Worm (Caenorhabditis elegans) whole organism, late embryonic: ENCODE results near the gene gst-18.
"Not testable (repeated sequence)": the region's sequence is repeated elsewhere in the genome, so short reads cannot be mapped to it uniquely, and the experiment has no call there.

ENCODE experiments used
- C38D4.7 ChIP-seq: fragments of 200-800 bp; sonication (Bioruptor generic); optimal IDR thresholded peaks from 2 replicates; lab custom pipeline; 2018; ENCODE audit warnings: mild to moderate bottlenecking, missing genetic modification characterization, moderate library complexity, missing compliant biosample characterization
- F13H6.1 ChIP-seq: sonication (generic microtip); optimal IDR thresholded peaks from 2 replicates; lab custom pipeline; 2016; ENCODE audit warnings: missing genetic modification characterization, missing compliant biosample characterization
- K02D7.2 ChIP-seq: sonication (generic microtip); optimal IDR thresholded peaks from 2 replicates; lab custom pipeline; 2017; ENCODE audit warnings: mild to moderate bottlenecking, missing genetic modification characterization, missing compliant biosample characterization
- K09A11.1 ChIP-seq: sonication (generic microtip); optimal IDR thresholded peaks from 2 replicates; lab custom pipeline; 2017; ENCODE audit warnings: antibody characterized with exemption, mild to moderate bottlenecking, missing genetic modification characterization, missing compliant biosample characterization; ENCODE audit not compliant: insufficient read depth
- T23F11.4 ChIP-seq: fragments of 200-800 bp; sonication (Bioruptor generic); optimal IDR thresholded peaks from 2 replicates; lab custom pipeline; 2018; ENCODE audit warnings: mild to moderate bottlenecking, missing genetic modification characterization, missing compliant biosample characterization
- ceh-14 ChIP-seq: sonication (generic microtip); optimal IDR thresholded peaks from 2 replicates; lab custom pipeline; 2016; ENCODE audit warnings: missing genotype, missing genetic modification characterization, missing compliant biosample characterization
- ceh-18 ChIP-seq: sonication (generic microtip); optimal IDR thresholded peaks from 2 replicates; lab custom pipeline; 2016; ENCODE audit warnings: missing genetic modification characterization, missing compliant biosample characterization
- ceh-19 ChIP-seq: fragments of 200-800 bp; sonication (Bioruptor generic); optimal IDR thresholded peaks from 2 replicates; lab custom pipeline; 2018; ENCODE audit warnings: mild to moderate bottlenecking, missing genetic modification characterization, missing compliant biosample characterization
- ceh-2 ChIP-seq: sonication (generic microtip); optimal IDR thresholded peaks from 2 replicates; lab custom pipeline; 2016; ENCODE audit warnings: missing genotype, missing genetic modification characterization, missing compliant biosample characterization
- ceh-24 ChIP-seq: sonication (generic microtip); optimal IDR thresholded peaks from 2 replicates; lab custom pipeline; 2016; ENCODE audit warnings: mild to moderate bottlenecking, missing genetic modification characterization, missing compliant biosample characterization
- ceh-30 ChIP-seq: fragments of 150-350 bp; optimal IDR thresholded peaks from 2 replicates; lab custom pipeline; 2014; ENCODE audit warnings: missing biosample characterization, missing genetic modification characterization
- ceh-31 ChIP-seq: sonication (generic microtip); optimal IDR thresholded peaks from 2 replicates; lab custom pipeline; 2016; ENCODE audit warnings: missing genetic modification characterization, missing compliant biosample characterization
- ceh-34 ChIP-seq: sonication (generic microtip); optimal IDR thresholded peaks from 2 replicates; lab custom pipeline; 2016; ENCODE audit warnings: mild to moderate bottlenecking, missing genetic modification characterization, missing compliant biosample characterization
- ceh-45 ChIP-seq: fragments of 200-800 bp; sonication (Bioruptor generic); IDR thresholded peaks from 2 replicates; pipeline ENCODE4 v1.3.6; 2022; ENCODE audit warnings: missing genetic modification reagents, missing genetic modification characterization, missing compliant biosample characterization
- ceh-48 ChIP-seq: sonication (generic microtip); optimal IDR thresholded peaks from 2 replicates; lab custom pipeline; 2016; ENCODE audit warnings: missing genetic modification characterization, inconsistent platforms, missing compliant biosample characterization
- ceh-6 ChIP-seq: fragments of 200-800 bp; sonication (Bioruptor generic); optimal IDR thresholded peaks from 2 replicates; lab custom pipeline; 2018; ENCODE audit warnings: mild to moderate bottlenecking, missing genetic modification characterization, missing compliant biosample characterization
- ceh-9 ChIP-seq: sonication (generic microtip); optimal IDR thresholded peaks from 2 replicates; lab custom pipeline; 2016; ENCODE audit warnings: mild to moderate bottlenecking, missing genetic modification characterization, inconsistent platforms, missing compliant biosample characterization
- dve-1 ChIP-seq: sonication (generic microtip); optimal IDR thresholded peaks from 2 replicates; lab custom pipeline; 2017; ENCODE audit warnings: antibody characterized with exemption, mild to moderate bottlenecking, missing genetic modification characterization, missing compliant biosample characterization
- elt-2 ChIP-seq: sonication (generic microtip); optimal IDR thresholded peaks from 2 replicates; lab custom pipeline; 2016; ENCODE audit warnings: missing genetic modification reagents, missing genetic modification characterization, missing compliant biosample characterization
- elt-4 ChIP-seq: sonication (generic microtip); optimal IDR thresholded peaks from 2 replicates; lab custom pipeline; 2016; ENCODE audit warnings: missing genetic modification characterization, missing compliant biosample characterization
- ets-4 ChIP-seq: sonication (generic microtip); optimal IDR thresholded peaks from 2 replicates; lab custom pipeline; 2016; ENCODE audit warnings: missing genetic modification characterization, missing compliant biosample characterization
- eyg-1 ChIP-seq: sonication (generic microtip); optimal IDR thresholded peaks from 2 replicates; lab custom pipeline; 2016; ENCODE audit warnings: missing genotype, missing genetic modification characterization, missing compliant biosample characterization
- fax-1 ChIP-seq: sonication (generic microtip); optimal IDR thresholded peaks from 2 replicates; lab custom pipeline; 2016; ENCODE audit warnings: missing genotype, missing genetic modification characterization, missing compliant biosample characterization
- fkh-10 ChIP-seq: fragments of 150-350 bp; optimal IDR thresholded peaks from 2 replicates; lab custom pipeline; 2014; ENCODE audit warnings: missing biosample characterization, missing genetic modification reagents, missing genetic modification characterization
- fkh-6 ChIP-seq: sonication (generic microtip); optimal IDR thresholded peaks from 2 replicates; lab custom pipeline; 2016; ENCODE audit warnings: missing genetic modification characterization, missing compliant biosample characterization
- lin-11 ChIP-seq: fragments of 200-800 bp; sonication (Bioruptor generic); optimal IDR thresholded peaks from 2 replicates; lab custom pipeline; 2018; ENCODE audit warnings: mild to moderate bottlenecking, missing genetic modification characterization, missing compliant biosample characterization
- madf-2 ChIP-seq: sonication (generic microtip); optimal IDR thresholded peaks from 2 replicates; lab custom pipeline; 2017; ENCODE audit warnings: missing genetic modification characterization, missing compliant biosample characterization
- nhr-11 ChIP-seq: fragments of 150-350 bp; optimal IDR thresholded peaks from 2 replicates; lab custom pipeline; 2014; ENCODE audit warnings: missing biosample characterization, missing genetic modification characterization
- npax-4 ChIP-seq: sonication (generic microtip); optimal IDR thresholded peaks from 2 replicates; lab custom pipeline; 2016; ENCODE audit warnings: missing genetic modification characterization, missing compliant biosample characterization
- pag-3 ChIP-seq: sonication (generic microtip); optimal IDR thresholded peaks from 2 replicates; lab custom pipeline; 2016; ENCODE audit warnings: missing compliant biosample characterization, missing genetic modification characterization, borderline replicate concordance
- pat-9 ChIP-seq: fragments of 200-800 bp; sonication (Bioruptor generic); optimal IDR thresholded peaks from 2 replicates; lab custom pipeline; 2018; ENCODE audit warnings: mild to moderate bottlenecking, missing genetic modification characterization, moderate library complexity, missing compliant biosample characterization
- pha-2 ChIP-seq: sonication (generic microtip); optimal IDR thresholded peaks from 2 replicates; lab custom pipeline; 2017; ENCODE audit warnings: mild to moderate bottlenecking, missing genetic modification characterization, missing compliant biosample characterization
- rnt-1 ChIP-seq: sonication (generic microtip); optimal IDR thresholded peaks from 2 replicates; lab custom pipeline; 2016; ENCODE audit warnings: missing genetic modification characterization, missing compliant biosample characterization
- syd-9 ChIP-seq: sonication (generic microtip); optimal IDR thresholded peaks from 2 replicates; lab custom pipeline; 2016; ENCODE audit warnings: mild to moderate bottlenecking, missing genetic modification characterization, moderate library complexity, missing compliant biosample characterization
- tbx-2 ChIP-seq: sonication (generic microtip); optimal IDR thresholded peaks from 2 replicates; lab custom pipeline; 2016; ENCODE audit warnings: missing genetic modification characterization, missing compliant biosample characterization
- unc-42 ChIP-seq: sonication (generic microtip); optimal IDR thresholded peaks from 2 replicates; lab custom pipeline; 2016; ENCODE audit warnings: missing genotype, missing genetic modification characterization, missing compliant biosample characterization
- unc-55 ChIP-seq: sonication (generic microtip); optimal IDR thresholded peaks from 2 replicates; lab custom pipeline; 2017; ENCODE audit warnings: missing biosample characterization, missing genetic modification reagents, missing genetic modification characterization
- unc-86 ChIP-seq: sonication (generic microtip); optimal IDR thresholded peaks from 2 replicates; lab custom pipeline; 2016; ENCODE audit warnings: missing genetic modification characterization, missing compliant biosample characterization
- zip-5 ChIP-seq: sonication (generic microtip); optimal IDR thresholded peaks from 2 replicates; lab custom pipeline; 2016; ENCODE audit warnings: missing genetic modification characterization, missing compliant biosample characterization
- ztf-16 ChIP-seq: sonication (generic microtip); optimal IDR thresholded peaks from 2 replicates; lab custom pipeline; 2017; ENCODE audit warnings: missing genetic modification characterization, missing compliant biosample characterization

gst-18 gene

ce11 chrII:13664993-13665680 is 34.5 kb upstream of the gst-18 start:
- no peak for TF ChIP-seq ceh-14 (tag; lab: Kevin White, UChicago)
- peak; percentile 99 for TF ChIP-seq elt-2 (tag; lab: Kevin White, UChicago)
- TF ChIP-seq dve-1 (tag; lab: Kevin White, UChicago), result peak; percentile 26

ce11 chrII:13664416-13664815 is 33.7 kb upstream of the gst-18 start:
- no peak for TF ChIP-seq pag-3 (tag; lab: Kevin White, UChicago)
- no peak for TF ChIP-seq C38D4.7 (GFP tag; lab: Kevin White, UChicago)
- TF ChIP-seq ceh-48, result no peak
- no peak for TF ChIP-seq T23F11.4 (GFP tag; lab: Kevin White, UChicago)
- no peak for TF ChIP-seq syd-9 (tag; lab: Kevin White, UChicago)
- TF ChIP-seq fkh-10, result no peak
- TF ChIP-seq unc-86 (tag; lab: Kevin White, UChicago), result no peak
- no peak for TF ChIP-seq ceh-9 (tag; lab: Kevin White, UChicago)
- no peak for TF ChIP-seq K02D7.2 (tag; lab: Kevin White, UChicago)
- no peak for TF ChIP-seq eyg-1 (tag; lab: Kevin White, UChicago)
- no peak for TF ChIP-seq rnt-1
- TF ChIP-seq ceh-45 (GFP tag; lab: Robert Waterston, UW), result no peak
- TF ChIP-seq F13H6.1, result no peak
- no peak for TF ChIP-seq madf-2
- no peak for TF ChIP-seq nhr-11
- TF ChIP-seq ceh-31 (tag; lab: Kevin White, UChicago), result no peak
- no peak for TF ChIP-seq ets-4

- TF ChIP-seq ceh-9 (tag; lab: Kevin White, UChicago); zip-5 (tag; lab: Kevin White, UChicago); rnt-1: not testable (repeated sequence)
- TF ChIP-seq, all 69 proteins: peak for 0; not testable (repeated sequence) for 69
Measured at ce11 chrII:13661990-13662389, 31.3 kb upstream of the gst-18 start, which contains the start of gene C31C9.6. C31C9.6 (minus strand) TSS chrII:13662090.

DNA sequence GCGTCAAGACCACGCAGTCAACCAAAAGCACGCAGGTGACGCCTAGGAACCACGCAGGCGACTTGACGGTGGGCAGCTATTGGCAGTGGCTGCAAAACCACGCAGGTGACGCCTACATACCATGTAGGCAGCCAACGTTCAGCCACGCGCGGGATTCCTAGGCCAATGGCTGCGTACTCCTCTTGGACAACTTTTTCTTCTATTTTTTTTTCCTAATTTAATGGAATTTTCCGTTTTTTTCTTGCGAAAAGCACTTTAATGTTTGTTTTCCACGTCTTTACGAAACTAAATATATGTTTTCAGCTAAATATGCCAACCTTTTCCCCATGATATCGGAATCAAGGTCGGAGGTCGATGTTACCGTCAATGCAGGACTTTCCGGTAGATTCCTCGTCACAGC is 24.0 kb upstream of the gst-18 start, which contains the start of gene C31C9.9:
Gene C31C9.9, plus strand, starts transcription at position 301 of the 400 bp plus-strand sequence.
- TF ChIP-seq eyg-1, ceh-34, pat-9 (tag; lab: Kevin White, UChicago): not testable (repeated sequence)

DNA sequence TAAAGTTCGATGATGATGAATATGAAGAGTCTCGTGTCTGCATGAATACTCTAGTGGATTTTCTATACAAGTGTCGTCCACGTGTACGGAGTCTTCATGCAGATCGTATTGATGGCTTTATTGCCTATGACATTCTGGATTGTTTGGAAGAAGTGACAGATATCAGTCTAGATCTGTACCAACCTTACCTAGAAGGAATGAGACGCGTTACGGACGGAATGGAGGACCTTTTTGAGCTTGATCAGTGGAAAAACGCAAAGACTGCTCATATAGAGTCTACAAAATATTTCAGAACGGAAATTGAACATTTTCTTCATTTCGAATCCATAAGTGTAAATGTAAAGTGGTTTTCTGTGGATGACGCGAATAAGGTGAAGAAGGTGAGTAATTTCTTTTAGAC is 17.5 kb upstream of the gst-18 start, which contains the start of gene fbxa-169:
Gene fbxa-169, plus strand, starts transcription at position 301 of the 400 bp plus-strand sequence.
- no peak for TF ChIP-seq ceh-30 (tag; lab: Kevin White, UChicago)
- no peak for TF ChIP-seq ets-4
- no peak for TF ChIP-seq fax-1 (tag; lab: Kevin White, UChicago)

- TF ChIP-seq tbx-2 (tag; lab: Kevin White, UChicago) (no peak), pha-2 (tag; lab: Kevin White, UChicago) (no peak), elt-4 (tag; lab: Kevin White, UChicago) (no peak), dve-1 (tag; lab: Kevin White, UChicago) (no peak), fkh-6 (no peak), K09A11.1 (no peak), T23F11.4 (GFP tag; lab: Kevin White, UChicago) (no peak), syd-9 (tag; lab: Kevin White, UChicago) (no peak), ceh-34 (tag; lab: Kevin White, UChicago) (no peak), ceh-6 (GFP tag; lab: Kevin White, UChicago) (no peak), ceh-24 (tag; lab: Kevin White, UChicago) (no peak), elt-2 (tag; lab: Kevin White, UChicago) (peak; percentile 14), ceh-30 (tag; lab: Kevin White, UChicago) (no peak), ztf-16 (no peak), npax-4 (tag; lab: Kevin White, UChicago) (no peak), ceh-2 (tag; lab: Kevin White, UChicago) (no peak), lin-11 (no peak), ceh-48 (peak; percentile 75), ceh-18 (tag; lab: Kevin White, UChicago) (no peak), eyg-1 (tag; lab: Kevin White, UChicago) (no peak), unc-42 (tag; lab: Kevin White, UChicago) (no peak), ceh-19 (GFP tag; lab: Kevin White, UChicago) (no peak), unc-55 (GFP tag; lab: Kevin White, UChicago) (no peak), ceh-31 (tag; lab: Kevin White, UChicago) (peak; percentile 13)
- TF ChIP-seq, all 69 proteins: peak for 3
Measured at ce11 chrII:13641311-13641710, 10.6 kb upstream of the gst-18 start, which contains the start of gene fbxa-167. fbxa-167 (plus strand) TSS chrII:13641489.
